Fruit fly (Drosophila melanogaster) whole organism, wandering third instar larva: ENCODE measurements around the gene CG10584.

Source experiments
- CrebA ChIP-seq: fragments of 200-800 bp; sonication (Bioruptor generic); optimal IDR thresholded peaks from 2 replicates; lab custom pipeline; 2016; ENCODE audit warnings: missing biosample characterization, mild to moderate bottlenecking, missing genetic modification characterization, borderline replicate concordance
- Hr83 ChIP-seq: fragments of 200-300 bp; sonication (Bioruptor generic); optimal IDR thresholded peaks from 2 replicates; lab custom pipeline; 2016; ENCODE audit warnings: missing biosample characterization, mild to moderate bottlenecking, missing genetic modification characterization, moderate library complexity; ENCODE audit not compliant: poor library complexity, severe bottlenecking
- Jra ChIP-seq: sonication (Bioruptor generic); optimal IDR thresholded peaks from 2 replicates; lab custom pipeline; 2016; ENCODE audit warnings: missing biosample characterization, missing genetic modification characterization
- Mio ChIP-seq: sonication (Bioruptor generic); optimal IDR thresholded peaks from 2 replicates; lab custom pipeline; 2016; ENCODE audit warnings: missing biosample characterization, missing genetic modification characterization
- Sp1 ChIP-seq: fragments of 200-800 bp; sonication (Bioruptor generic); optimal IDR thresholded peaks from 3 replicates; lab custom pipeline; 2019; ENCODE audit warnings: missing biosample characterization, mild to moderate bottlenecking, missing genetic modification characterization, moderate library complexity
- Vsx2 ChIP-seq: fragments of 200-300, 225-300 bp; sonication (Bioruptor generic); optimal IDR thresholded peaks from 2 replicates; lab custom pipeline; 2018; ENCODE audit warnings: missing biosample characterization, missing genetic modification characterization; ENCODE audit not compliant: partially characterized antibody
- br ChIP-seq: fragments of 200-800 bp; sonication (Bioruptor generic); optimal IDR thresholded peaks from 2 replicates; lab custom pipeline; 2016; ENCODE audit warnings: missing biosample characterization, missing genetic modification characterization
- foxo ChIP-seq, 2 experiments: fragments of 200-800 bp; sonication (Bioruptor generic); optimal IDR thresholded peaks; 2 replicates in 1 of 2; 3 replicates in 1 of 2; lab custom pipeline; 2016 to 2017; ENCODE audit warnings: missing biosample characterization in 2 of 2, missing genetic modification characterization in 2 of 2
- fru ChIP-seq: fragments of 200-800 bp; sonication (Bioruptor generic); optimal IDR thresholded peaks from 3 replicates; lab custom pipeline; 2016; ENCODE audit warnings: missing biosample characterization, mild to moderate bottlenecking, missing genetic modification characterization
- lola ChIP-seq: fragments of >200 bp; optimal IDR thresholded peaks from 2 replicates; lab custom pipeline; 2017; ENCODE audit warnings: missing biosample characterization, missing genetic modification characterization
- pan ChIP-seq: fragments of >200 bp; optimal IDR thresholded peaks from 2 replicates; lab custom pipeline; 2017
- usp ChIP-seq: fragments of >200 bp; optimal IDR thresholded peaks from 2 replicates; lab custom pipeline; 2017; ENCODE audit warnings: missing biosample characterization, missing genetic modification characterization

- TF ChIP-seq lola: no peak
- TF ChIP-seq Hr83 (GFP tag; lab: Kevin White, UChicago): no peak
- TF ChIP-seq pan (lab: Kevin White, UChicago): no peak
- TF ChIP-seq Mio (GFP tag; lab: Kevin White, UChicago): no peak
- TF ChIP-seq br (GFP tag; lab: Kevin White, UChicago): no peak
- TF ChIP-seq CrebA (GFP tag; lab: Kevin White, UChicago): no peak
- TF ChIP-seq foxo (GFP tag; optimal IDR thresholded peaks at IDR 0.05; lab: Kevin White, UChicago): no peak
- no peak for TF ChIP-seq Jra (GFP tag; lab: Kevin White, UChicago)
- no peak for TF ChIP-seq usp (GFP tag; lab: Kevin White, UChicago)
- TF ChIP-seq Vsx2 (GFP tag; lab: Kevin White, UChicago): no peak
- no peak for TF ChIP-seq Sp1
- no peak for TF ChIP-seq fru
Observed at dm6 chr3L:20991373-20991772, 39.8 kb downstream of the CG10584 start, which contains the start of gene CG12984.
